Worm (Caenorhabditis elegans) whole organism, L4/young adult: ENCODE measurements around the gene pqn-8.

Experiments
- W03F9.2 ChIP-seq: fragments of 150-350 bp; optimal IDR thresholded peaks from 2 replicates; lab custom pipeline; 2014; ENCODE audit warnings: missing biosample characterization, missing genetic modification characterization
- dao-5 ChIP-seq: sonication (generic microtip); optimal IDR thresholded peaks from 2 replicates; lab custom pipeline; 2016; ENCODE audit warnings: missing genotype, missing genetic modification characterization, moderate library complexity, missing compliant biosample characterization
- him-1 ChIP-seq: sonication (generic microtip); optimal IDR thresholded peaks from 2 replicates; lab custom pipeline; 2016; ENCODE audit warnings: missing genotype, missing genetic modification reagents, missing genetic modification characterization, missing compliant biosample characterization

pqn-8 gene

DNA sequence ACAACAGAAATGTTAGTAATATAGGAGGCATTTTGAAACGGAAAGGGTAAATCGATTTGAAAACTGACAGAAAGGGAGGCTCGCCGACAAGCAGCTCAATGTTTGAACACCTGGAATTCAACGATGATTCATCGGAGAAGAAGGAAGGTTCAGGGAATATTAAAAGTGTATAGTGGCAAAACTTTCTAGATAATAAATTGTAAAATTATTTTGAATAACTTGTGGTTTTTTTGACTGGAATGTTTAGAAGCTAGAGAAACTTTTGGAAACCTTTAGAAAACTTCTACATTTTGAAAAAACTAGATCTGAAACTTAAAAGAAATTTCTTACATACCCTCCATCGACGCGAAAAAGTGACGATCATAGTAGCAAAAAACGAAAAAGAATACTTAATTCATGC, at the start of gene pqn-8:
TSS of gene pqn-8 (minus strand) at position 101 of the 400 bp plus-strand sequence.
- TF ChIP-seq W03F9.2 (tag; lab: Kevin White, UChicago) (no peak), dao-5 (no peak), him-1 (tag; lab: Kevin White, UChicago) (no peak)

- TF ChIP-seq dao-5 (no peak), him-1 (tag; lab: Kevin White, UChicago) (no peak), W03F9.2 (tag; lab: Kevin White, UChicago) (no peak)
These were observed 42.2 kb upstream of the pqn-8 start, which contains the start of gene T16G12.7 for ce11 chrIII:10040013-10040412. Gene T16G12.7 (minus strand): TSS chrIII:10040113.

- TF ChIP-seq W03F9.2 (tag; lab: Kevin White, UChicago) (no peak), him-1 (tag; lab: Kevin White, UChicago) (no peak), dao-5 (no peak)
These were observed 39.4 kb upstream of the pqn-8 start, which contains the start of gene M04D8.7 for ce11 chrIII:10037150-10037549. Gene M04D8.7 (plus strand): TSS chrIII:10037450.

- no peak for TF ChIP-seq dao-5
- TF ChIP-seq W03F9.2 (tag; lab: Kevin White, UChicago): no peak
- no peak for TF ChIP-seq him-1 (tag; lab: Kevin White, UChicago)
These were observed 38.0 kb upstream of the pqn-8 start, which contains the start of gene xbx-3 for ce11 chrIII:10035783-10036182. Gene xbx-3 (plus strand): TSS chrIII:10035945.

- no peak for TF ChIP-seq him-1 (tag; lab: Kevin White, UChicago)
- no peak for TF ChIP-seq dao-5
- no peak for TF ChIP-seq W03F9.2 (tag; lab: Kevin White, UChicago)
These were observed 36.1 kb upstream of the pqn-8 start, which contains the start of gene M04D8.8 for ce11 chrIII:10033881-10034280. Gene M04D8.8 (plus strand): TSS chrIII:10034181.

ce11 chrIII:10033213-10033612, 35.4 kb upstream of the pqn-8 start, which contains the start of gene M04D8.5:
Gene M04D8.5 (minus strand): TSS chrIII:10033313.
- no peak for TF ChIP-seq dao-5
- no peak for TF ChIP-seq him-1 (tag; lab: Kevin White, UChicago)
- TF ChIP-seq W03F9.2 (tag; lab: Kevin White, UChicago): no peak

ce11 chrIII:10030549-10030948, 32.8 kb upstream of the pqn-8 start, which contains the start of gene M04D8.4:
Gene M04D8.4 (minus strand): TSS chrIII:10030649.
- TF ChIP-seq him-1 (tag; lab: Kevin White, UChicago): no peak
- TF ChIP-seq W03F9.2 (tag; lab: Kevin White, UChicago): no peak
- no peak for TF ChIP-seq dao-5

DNA sequence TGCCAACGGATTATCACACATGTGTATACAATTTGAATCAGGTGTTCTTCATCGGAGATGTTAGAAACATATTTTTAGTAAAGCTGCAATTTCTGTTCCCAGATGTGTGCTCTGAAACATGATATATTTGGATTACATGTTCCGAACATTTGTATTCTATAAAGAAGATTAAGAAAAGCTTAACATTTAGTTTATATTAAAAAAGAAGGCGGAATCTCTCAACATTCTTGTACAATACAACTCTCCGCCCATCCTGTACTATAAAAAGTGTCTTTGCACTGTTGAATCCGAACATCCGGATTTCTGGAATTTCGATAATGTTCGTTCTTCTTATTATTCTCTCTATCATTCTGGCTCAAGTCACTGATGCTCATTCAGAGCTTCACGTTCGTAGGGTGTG, 30.2 kb upstream of the pqn-8 start, which contains the start of gene ins-23:
TSS of gene ins-23 (plus strand) at position 301 of the 400 bp plus-strand sequence.
- TF ChIP-seq him-1 (tag; lab: Kevin White, UChicago): no peak
- TF ChIP-seq dao-5: no peak
- no peak for TF ChIP-seq W03F9.2 (tag; lab: Kevin White, UChicago)

- TF ChIP-seq dao-5 (no peak), him-1 (tag; lab: Kevin White, UChicago) (no peak), W03F9.2 (tag; lab: Kevin White, UChicago) (no peak)
These were observed 28.2 kb upstream of the pqn-8 start, which contains the start of gene ins-22 for ce11 chrIII:10025989-10026388. Gene ins-22 (plus strand): TSS chrIII:10026289.

DNA sequence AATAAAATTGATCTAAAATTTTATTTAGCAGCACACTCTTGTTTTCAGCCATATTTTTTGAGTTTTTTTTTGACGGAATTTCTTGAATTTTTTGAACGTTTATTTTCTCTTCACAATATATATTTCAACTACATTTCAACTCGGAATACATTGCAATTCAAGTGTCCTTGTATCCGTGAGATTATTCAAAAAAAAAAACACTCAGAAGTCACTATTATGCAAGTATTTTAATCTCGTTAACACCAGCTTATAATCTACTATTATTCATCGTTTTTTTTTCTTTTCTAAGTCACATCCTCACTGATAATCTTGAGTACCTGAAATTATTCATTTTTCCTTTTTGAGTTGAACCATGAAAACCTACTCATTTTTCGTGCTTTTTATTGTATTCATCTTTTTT, 25.7 kb upstream of the pqn-8 start, which contains the start of gene ins-21:
TSS of gene ins-21 (plus strand) at position 301 of the 400 bp plus-strand sequence.
- TF ChIP-seq him-1 (tag; lab: Kevin White, UChicago) (no peak), W03F9.2 (tag; lab: Kevin White, UChicago) (no peak), dao-5 (no peak)

ce11 chrIII:10018007-10018406, 20.2 kb upstream of the pqn-8 start:
- no peak for TF ChIP-seq him-1 (tag; lab: Kevin White, UChicago)
- no peak for TF ChIP-seq dao-5
- no peak for TF ChIP-seq W03F9.2 (tag; lab: Kevin White, UChicago)

DNA sequence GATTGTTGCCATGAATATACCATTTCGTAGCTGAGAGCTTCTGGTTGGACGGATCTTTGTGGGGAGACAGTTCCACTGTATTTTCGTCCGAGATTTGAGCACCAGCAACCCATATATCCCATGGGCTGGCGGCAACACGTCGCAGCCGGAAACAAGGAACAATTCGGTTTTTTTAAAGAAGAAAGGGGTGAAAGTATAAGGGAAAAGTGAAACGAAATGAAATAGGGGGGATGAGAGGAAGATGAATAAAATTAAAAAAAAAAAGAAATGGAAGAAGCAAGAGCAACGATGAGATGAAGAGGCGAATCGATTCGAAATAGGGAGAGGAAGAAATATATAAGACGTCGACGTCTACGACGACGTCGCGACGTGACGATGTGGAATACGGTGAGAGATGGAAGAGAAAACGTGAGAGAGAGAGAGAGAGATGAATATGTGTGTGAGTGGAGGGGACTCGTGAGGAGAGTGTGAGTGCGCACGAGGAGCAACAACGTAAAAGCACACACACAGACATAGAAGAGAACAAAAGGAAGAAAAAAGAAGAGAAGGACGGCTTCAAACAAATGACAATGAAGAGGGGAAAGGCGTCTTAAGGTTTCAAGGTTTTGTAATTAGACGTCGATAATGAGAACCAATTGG, 18.7 kb upstream of the pqn-8 start, which contains the start of gene rgs-1:
TSS of gene rgs-1 (minus strand) at position 146 of the 639 bp plus-strand sequence.
- TF ChIP-seq W03F9.2 (tag; lab: Kevin White, UChicago): peak; percentile 82
- TF ChIP-seq him-1 (tag; lab: Kevin White, UChicago): peak; percentile 68
- TF ChIP-seq dao-5: no peak

DNA sequence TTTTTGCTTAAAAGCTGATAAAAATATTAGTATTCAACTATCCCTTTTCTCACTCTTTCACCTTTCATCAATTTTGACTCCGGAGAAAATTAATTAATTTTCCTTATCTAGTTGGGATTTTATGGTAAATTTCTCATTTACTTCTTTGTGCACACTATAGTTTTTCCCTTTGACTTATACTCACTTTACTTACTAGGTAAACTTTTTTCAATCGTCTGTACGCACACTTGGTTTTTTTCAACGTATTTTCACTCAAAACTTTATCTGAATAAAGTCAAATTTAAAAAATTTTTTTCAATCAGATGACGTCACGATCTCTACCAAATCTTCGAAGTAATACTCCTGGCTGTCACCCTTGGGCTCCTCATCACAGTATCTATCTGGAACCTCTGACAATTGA, 14.3 kb upstream of the pqn-8 start, which contains the start of gene C05B5.16:
TSS of gene C05B5.16 (plus strand) at position 301 of the 400 bp plus-strand sequence.
- TF ChIP-seq dao-5: no peak
- TF ChIP-seq him-1 (tag; lab: Kevin White, UChicago): no peak
- no peak for TF ChIP-seq W03F9.2 (tag; lab: Kevin White, UChicago)

DNA sequence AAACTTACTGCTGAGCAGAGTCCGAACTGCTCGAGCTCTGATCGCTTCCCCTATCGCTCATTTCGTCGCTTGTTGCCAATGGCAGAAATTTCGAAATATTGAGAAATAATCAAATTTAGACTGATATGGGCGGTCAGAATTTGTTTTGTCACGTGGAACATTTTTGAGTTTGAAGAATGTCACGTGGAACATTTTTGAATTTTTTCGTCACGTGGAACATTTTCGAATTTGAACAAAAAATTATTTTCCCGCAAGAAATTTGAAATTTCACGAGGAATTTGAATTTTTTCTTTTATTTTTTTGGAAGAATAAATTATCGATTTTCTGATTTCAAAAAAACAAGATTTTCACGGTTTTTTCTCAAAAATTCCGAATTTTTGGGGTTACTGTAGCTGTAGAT, 12.3 kb upstream of the pqn-8 start, which contains the start of gene fbxa-155:
TSS of gene fbxa-155 (minus strand) at position 101 of the 400 bp plus-strand sequence.
- no peak for TF ChIP-seq W03F9.2 (tag; lab: Kevin White, UChicago)
- TF ChIP-seq dao-5: no peak
- no peak for TF ChIP-seq him-1 (tag; lab: Kevin White, UChicago)
